Fruit fly (Drosophila melanogaster) whole organism, wandering third instar larva: Measurements from ENCODE around the gene CG11583.

Experiments
- Abd-B ChIP-seq: fragments of >200 bp; optimal IDR thresholded peaks from 2 replicates; lab custom pipeline; 2017; ENCODE audit warnings: missing biosample characterization, missing genetic modification characterization
- CG32264 ChIP-seq: fragments of 200-800 bp; sonication (Bioruptor generic); optimal IDR thresholded peaks from 2 replicates; lab custom pipeline; 2016; ENCODE audit warnings: missing biosample characterization, missing genetic modification characterization
- CG9705 ChIP-seq: fragments of 200-800 bp; sonication (Bioruptor generic); optimal IDR thresholded peaks from 2 replicates; lab custom pipeline; 2018; ENCODE audit warnings: missing biosample characterization, mild to moderate bottlenecking, missing genetic modification characterization
- CrebA ChIP-seq: fragments of 200-800 bp; sonication (Bioruptor generic); optimal IDR thresholded peaks from 2 replicates; lab custom pipeline; 2016; ENCODE audit warnings: missing biosample characterization, mild to moderate bottlenecking, missing genetic modification characterization, borderline replicate concordance
- Dfd ChIP-seq: fragments of >200 bp; optimal IDR thresholded peaks from 2 replicates; lab custom pipeline; 2017; ENCODE audit warnings: missing biosample characterization, missing genetic modification characterization
- GATAd ChIP-seq: sonication (Bioruptor generic); optimal IDR thresholded peaks from 2 replicates; lab custom pipeline; 2016; ENCODE audit warnings: missing biosample characterization, missing genetic modification characterization
- HLH106 ChIP-seq: fragments of 200-800 bp; optimal IDR thresholded peaks from 3 replicates; lab custom pipeline; 2019; ENCODE audit warnings: missing biosample characterization, mild to moderate bottlenecking, missing genetic modification characterization, moderate library complexity
- Hr83 ChIP-seq: fragments of 200-300 bp; sonication (Bioruptor generic); optimal IDR thresholded peaks from 2 replicates; lab custom pipeline; 2016; ENCODE audit warnings: missing biosample characterization, mild to moderate bottlenecking, missing genetic modification characterization, moderate library complexity; ENCODE audit not compliant: poor library complexity, severe bottlenecking
- Mio ChIP-seq: sonication (Bioruptor generic); optimal IDR thresholded peaks from 2 replicates; lab custom pipeline; 2016; ENCODE audit warnings: missing biosample characterization, missing genetic modification characterization
- N ChIP-seq: fragments of >200 bp; optimal IDR thresholded peaks from 2 replicates; lab custom pipeline; 2018; ENCODE audit warnings: missing biosample characterization, missing external identifiers, missing genetic modification characterization
- OdsH ChIP-seq: fragments of 200-800 bp; sonication (Bioruptor generic); optimal IDR thresholded peaks from 2 replicates; lab custom pipeline; 2016; ENCODE audit warnings: missing biosample characterization, mild to moderate bottlenecking, missing genetic modification characterization
- Sp1 ChIP-seq: fragments of 200-800 bp; sonication (Bioruptor generic); optimal IDR thresholded peaks from 3 replicates; lab custom pipeline; 2019; ENCODE audit warnings: missing biosample characterization, mild to moderate bottlenecking, missing genetic modification characterization, moderate library complexity
- Vsx2 ChIP-seq: fragments of 200-300, 225-300 bp; sonication (Bioruptor generic); optimal IDR thresholded peaks from 2 replicates; lab custom pipeline; 2018; ENCODE audit warnings: missing biosample characterization, missing genetic modification characterization; ENCODE audit not compliant: partially characterized antibody
- br ChIP-seq: fragments of 200-800 bp; sonication (Bioruptor generic); optimal IDR thresholded peaks from 2 replicates; lab custom pipeline; 2016; ENCODE audit warnings: missing biosample characterization, missing genetic modification characterization
- dl ChIP-seq, 2 experiments: fragments of 175-275, 200-275 bp in 1 of 2; fragments of 200-275 bp in 1 of 2; sonication (Bioruptor generic); optimal IDR thresholded peaks; lab custom pipeline; 2018; ENCODE audit warnings: mild to moderate bottlenecking in 2 of 2, missing biosample characterization in 2 of 2, missing genetic modification characterization in 2 of 2, moderate library complexity in 2 of 2; ENCODE audit not compliant: partially characterized antibody in 2 of 2, insufficient read depth in 1 of 2
- dmrt93B ChIP-seq: fragments of 200-800 bp; sonication (Bioruptor generic); optimal IDR thresholded peaks from 2 replicates; lab custom pipeline; 2018; ENCODE audit warnings: missing biosample characterization, mild to moderate bottlenecking, missing genetic modification characterization
- dsf ChIP-seq: sonication (Bioruptor generic); optimal IDR thresholded peaks from 2 replicates; lab custom pipeline; 2016; ENCODE audit warnings: missing biosample characterization, missing genetic modification characterization, borderline replicate concordance
- ey ChIP-seq: fragments of 200-800 bp; sonication (Bioruptor generic); optimal IDR thresholded peaks from 2 replicates; lab custom pipeline; 2016; ENCODE audit warnings: missing biosample characterization, missing genetic modification characterization
- foxo ChIP-seq, 2 experiments: fragments of 200-800 bp; sonication (Bioruptor generic); optimal IDR thresholded peaks; 2 replicates in 1 of 2; 3 replicates in 1 of 2; lab custom pipeline; 2016 to 2017; ENCODE audit warnings: missing biosample characterization in 2 of 2, missing genetic modification characterization in 2 of 2
- fru ChIP-seq: fragments of 200-800 bp; sonication (Bioruptor generic); optimal IDR thresholded peaks from 3 replicates; lab custom pipeline; 2016; ENCODE audit warnings: missing biosample characterization, mild to moderate bottlenecking, missing genetic modification characterization
- jim ChIP-seq: fragments of 175-275, 200-325 bp; sonication (Bioruptor generic); optimal IDR thresholded peaks from 2 replicates; lab custom pipeline; 2016; ENCODE audit warnings: missing biosample characterization, mild to moderate bottlenecking, missing genetic modification characterization
- lola ChIP-seq: fragments of >200 bp; optimal IDR thresholded peaks from 2 replicates; lab custom pipeline; 2017; ENCODE audit warnings: missing biosample characterization, missing genetic modification characterization
- pan ChIP-seq: fragments of >200 bp; optimal IDR thresholded peaks from 2 replicates; lab custom pipeline; 2017
- psq ChIP-seq: fragments of 200-800 bp; sonication (Bioruptor generic); optimal IDR thresholded peaks from 3 replicates; lab custom pipeline; 2017; ENCODE audit warnings: missing biosample characterization, mild to moderate bottlenecking, missing genetic modification characterization, moderate library complexity
- rgr ChIP-seq: fragments of 200-800 bp; sonication (Bioruptor generic); optimal IDR thresholded peaks from 3 replicates; lab custom pipeline; 2016; ENCODE audit warnings: missing biosample characterization, mild to moderate bottlenecking, missing genetic modification characterization
- sage ChIP-seq: fragments of 200-800 bp; sonication (Bioruptor generic); optimal IDR thresholded peaks from 2 replicates; lab custom pipeline; 2016; ENCODE audit warnings: missing biosample characterization, mild to moderate bottlenecking, missing genetic modification characterization
- tai ChIP-seq: sonication (Bioruptor generic); optimal IDR thresholded peaks from 2 replicates; lab custom pipeline; 2016; ENCODE audit warnings: missing biosample characterization, missing genetic modification characterization
- usp ChIP-seq: fragments of >200 bp; optimal IDR thresholded peaks from 2 replicates; lab custom pipeline; 2017; ENCODE audit warnings: missing biosample characterization, missing genetic modification characterization
- woc ChIP-seq: sonication (Bioruptor generic); optimal IDR thresholded peaks from 2 replicates; lab custom pipeline; 2016; ENCODE audit warnings: missing biosample characterization, mild to moderate bottlenecking, missing genetic modification characterization

CG11583 gene

DNA sequence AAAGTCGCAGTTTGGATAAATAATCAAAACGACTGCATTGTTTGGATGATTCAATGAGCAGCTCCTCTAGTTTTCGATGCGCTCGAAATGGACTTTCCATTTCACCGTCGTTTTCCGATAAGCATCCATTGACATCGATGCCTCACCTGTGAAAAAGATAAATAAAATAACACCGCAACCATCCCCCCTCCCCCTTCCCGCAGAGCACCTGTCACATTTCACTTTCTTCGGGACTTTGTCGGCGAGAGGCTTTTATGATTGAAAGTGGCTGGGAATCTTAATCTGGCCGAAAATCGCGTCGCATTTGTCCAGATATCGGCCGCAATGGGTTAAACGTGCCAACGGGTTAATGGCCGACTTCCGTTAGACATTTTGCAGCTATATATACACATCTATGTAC is 13.4 kb downstream of the CG11583 start:
- TF ChIP-seq tai (no peak), sage (GFP tag; lab: Kevin White, UChicago) (no peak), lola (GFP tag; lab: Kevin White, UChicago) (no peak), Vsx2 (GFP tag; lab: Kevin White, UChicago) (no peak), CrebA (GFP tag; lab: Kevin White, UChicago) (no peak), OdsH (GFP tag; lab: Kevin White, UChicago) (no peak), br (GFP tag; lab: Kevin White, UChicago) (no peak), fru (GFP tag; lab: Kevin White, UChicago) (no peak), pan (lab: Kevin White, UChicago) (no peak), Hr83 (GFP tag; lab: Kevin White, UChicago) (no peak), Sp1 (GFP tag; lab: Kevin White, UChicago) (no peak), Dfd (GFP tag; lab: Kevin White, UChicago) (no peak), HLH106 (no peak), dmrt93B (GFP tag; lab: Kevin White, UChicago) (no peak), rgr (GFP tag; lab: Kevin White, UChicago) (no peak), Mio (GFP tag; lab: Kevin White, UChicago) (no peak), woc (GFP tag; lab: Kevin White, UChicago) (no peak), ey (GFP tag; lab: Kevin White, UChicago) (no peak), GATAd (GFP tag; lab: Kevin White, UChicago) (no peak)

DNA sequence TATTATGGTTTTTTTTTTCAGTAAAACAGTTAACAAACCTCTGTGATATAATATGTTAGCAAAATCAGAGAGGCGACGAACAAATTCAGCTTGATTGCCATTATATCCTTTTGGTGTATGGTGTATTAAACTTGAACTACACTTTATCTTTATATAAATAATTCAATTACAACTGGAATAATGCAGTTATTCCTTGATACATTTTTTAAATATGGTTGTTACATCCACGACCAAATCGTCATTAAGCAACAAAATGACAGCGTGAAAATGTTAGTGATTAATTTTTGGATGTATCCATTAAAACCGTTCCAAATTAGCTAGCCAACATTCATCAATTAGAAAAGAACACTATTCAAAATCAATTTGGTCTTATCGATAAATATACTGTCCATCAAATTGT is 15.2 kb downstream of the CG11583 start, which contains the start of gene CG33764:
TSS of gene CG33764 (minus strand) at position 101 of the 400 bp plus-strand sequence.
- no peak for TF ChIP-seq usp (GFP tag; lab: Kevin White, UChicago)
- no peak for TF ChIP-seq Hr83 (GFP tag; lab: Kevin White, UChicago)
- no peak for TF ChIP-seq rgr (GFP tag; lab: Kevin White, UChicago)
- TF ChIP-seq CG32264: no peak
- TF ChIP-seq GATAd (GFP tag; lab: Kevin White, UChicago): no peak
- no peak for TF ChIP-seq sage (GFP tag; lab: Kevin White, UChicago)
- TF ChIP-seq, all 38 proteins: peak for 0

dm6 chr3L:4265836-4266235 is 16.8 kb downstream of the CG11583 start:
- TF ChIP-seq CG9705 (GFP tag; lab: Kevin White, UChicago) (no peak), OdsH (GFP tag; lab: Kevin White, UChicago) (no peak), dl (GFP tag; optimal IDR thresholded peaks at IDR 0.05; lab: Kevin White, UChicago; ENCODE audit: insufficient read depth in 1 of 2, partially characterized antibody in 2 of 2) (no peak), CrebA (GFP tag; lab: Kevin White, UChicago) (no peak), fru (GFP tag; lab: Kevin White, UChicago) (no peak), foxo (GFP tag; optimal IDR thresholded peaks at IDR 0.05; lab: Kevin White, UChicago) (no peak), N (no peak), Dfd (GFP tag; lab: Kevin White, UChicago) (no peak), GATAd (GFP tag; lab: Kevin White, UChicago) (no peak), rgr (GFP tag; lab: Kevin White, UChicago) (no peak), tai (no peak), psq (GFP tag; lab: Kevin White, UChicago) (no peak), pan (lab: Kevin White, UChicago) (no peak), Vsx2 (GFP tag; lab: Kevin White, UChicago) (no peak), sage (GFP tag; lab: Kevin White, UChicago) (no peak), Abd-B (GFP tag; lab: Kevin White, UChicago) (no peak)

DNA sequence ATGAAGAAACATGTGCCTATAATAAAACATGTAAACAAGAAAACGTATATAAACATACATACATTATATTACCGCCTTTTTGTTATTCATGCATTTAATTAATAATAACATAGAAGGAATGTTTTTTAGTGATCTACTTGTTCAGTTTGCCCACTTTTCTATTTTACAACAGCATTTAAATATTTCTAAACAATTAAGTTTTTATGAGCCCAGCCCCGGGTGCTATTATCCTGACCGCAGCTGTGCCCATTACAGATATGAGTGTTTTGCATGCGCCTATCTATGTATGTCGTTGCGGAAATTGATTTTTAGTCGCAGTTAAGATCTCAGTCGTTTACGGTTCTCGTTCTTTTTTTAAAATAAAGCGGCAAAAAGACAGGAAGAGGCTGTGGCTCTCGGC is 17.7 kb downstream of the CG11583 start:
- no peak for TF ChIP-seq dsf
- TF ChIP-seq foxo (GFP tag; optimal IDR thresholded peaks at IDR 0.05; lab: Kevin White, UChicago): no peak
- TF ChIP-seq psq (GFP tag; lab: Kevin White, UChicago): no peak
- TF ChIP-seq Vsx2 (GFP tag; lab: Kevin White, UChicago): no peak
- TF ChIP-seq jim (GFP tag; lab: Kevin White, UChicago): no peak
- no peak for TF ChIP-seq OdsH (GFP tag; lab: Kevin White, UChicago)
- TF ChIP-seq rgr (GFP tag; lab: Kevin White, UChicago): no peak
- TF ChIP-seq lola (GFP tag; lab: Kevin White, UChicago): no peak

dm6 chr3L:4263502-4263901 is 19.1 kb downstream of the CG11583 start, which contains the start of gene CG1273:
Gene CG1273 (plus strand): TSS chr3L:4263719.
- no peak for TF ChIP-seq CrebA (GFP tag; lab: Kevin White, UChicago)
- TF ChIP-seq woc (GFP tag; lab: Kevin White, UChicago): no peak
- no peak for TF ChIP-seq dl (GFP tag; optimal IDR thresholded peaks at IDR 0.05; lab: Kevin White, UChicago; ENCODE audit: insufficient read depth in 1 of 2, partially characterized antibody in 2 of 2)
